Fruit fly (Drosophila melanogaster) S2 (cell line): Measurements from ENCODE around the gene Sgs7.

Experiments used
- CG8478 ChIP-seq: fragments of >200 bp; optimal IDR thresholded peaks from 2 replicates; lab custom pipeline; 2018
- CTCF ChIP-seq, 2 experiments: fragments of >200 bp; optimal IDR thresholded peaks; 2 replicates each; lab custom pipeline; 2018

DNA sequence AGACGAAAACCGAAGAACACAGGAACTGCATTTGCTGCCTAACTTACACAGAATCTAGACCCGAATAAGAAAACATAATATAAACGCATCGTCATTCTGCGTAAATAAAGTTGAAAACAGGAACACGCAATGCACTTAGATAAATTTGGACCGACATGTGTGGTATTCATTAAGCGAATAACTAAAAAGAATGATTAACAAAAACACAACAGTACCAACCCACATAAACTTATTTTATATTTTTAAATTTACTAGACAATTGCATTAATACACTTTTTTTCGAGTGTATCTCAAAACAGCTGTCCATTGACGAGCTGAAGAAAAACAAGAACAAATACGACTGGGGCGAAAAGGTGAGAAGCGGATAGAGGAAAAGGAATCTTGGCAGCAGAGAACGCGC is 44.7 kb downstream of the Sgs7 start:
- no peak for TF ChIP-seq CTCF (optimal IDR thresholded peaks at IDR 0.05; lab: Kevin White, UChicago)
- TF ChIP-seq CG8478 (lab: Kevin White, UChicago), result no peak
